Worm (Caenorhabditis elegans): Measurements from ENCODE around the gene ZK418.6.

- TF ChIP-seq klf-2 (GFP tag; conservative IDR thresholded peaks at IDR 0.05) = no peak
- TF ChIP-seq flt-1 (GFP tag; IDR thresholded peaks at IDR 0.05) = no peak
- TF ChIP-seq ref-1 (GFP tag; conservative IDR thresholded peaks at IDR 0.05) = no peak
- TF ChIP-seq tab-1 (GFP tag; IDR thresholded peaks at IDR 0.05) = no peak
- no peak for TF ChIP-seq ztf-23 (GFP tag; IDR thresholded peaks at IDR 0.05)
- no peak for TF ChIP-seq ztf-29 (GFP tag; IDR thresholded peaks at IDR 0.05)
Measured at ce11 chrIII:7120477-7120876, 41.8 kb upstream of the ZK418.6 start.

Measured in whole organism, midembryonic.